Worm (Caenorhabditis elegans): ENCODE data around the gene F54D10.5.
A peak's percentile ranks its signal among the peaks of the same experiment; 100 is the strongest.

F54D10.5 gene

ce11 chrII:3815445-3816208 is 7.7 kb upstream of the F54D10.5 start (continued):
- TF ChIP-seq nhr-41 (GFP tag; IDR thresholded peaks at IDR 0.05) (no peak), zip-11 (GFP tag; IDR thresholded peaks at IDR 0.05) (no peak), pqm-1 (tag; optimal IDR thresholded peaks at IDR 0.05) (peak; percentile 85), lin-29 (GFP tag; IDR thresholded peaks at IDR 0.05) (no peak), D1046.2 (GFP tag; IDR thresholded peaks at IDR 0.05) (no peak)

ce11 chrII:3811816-3812332 is 3.9 kb upstream of the F54D10.5 start, which contains the start of gene lido-15:
lido-15 (plus strand) TSS chrII:3812282.
- TF ChIP-seq Y48G9A.11 (GFP tag; IDR thresholded peaks at IDR 0.05) (no peak), lin-38 (GFP tag; IDR thresholded peaks at IDR 0.05) (peak; percentile 42), zag-1 (tag; optimal IDR thresholded peaks at IDR 0.05) (no peak), duxl-1 (tag; optimal IDR thresholded peaks at IDR 0.05; ENCODE audit: poor library complexity) (no peak), lir-3 (tag; optimal IDR thresholded peaks at IDR 0.05) (no peak), unc-62 (GFP tag; optimal IDR thresholded peaks at IDR 0.05 in 1 of 2) (peak in 1 of 2 experiments; percentile 64), unc-62 (tag; optimal IDR thresholded peaks at IDR 0.05) (no peak), dmd-9 (GFP tag; IDR thresholded peaks at IDR 0.05) (no peak), fkh-10 (GFP tag; optimal IDR thresholded peaks at IDR 0.05) (no peak), hlh-30 (tag; optimal IDR thresholded peaks at IDR 0.05; ENCODE audit: insufficient read depth) (peak; percentile 51)

- TF ChIP-seq mxl-3 (GFP tag; optimal IDR thresholded peaks at IDR 0.05) (no peak), set-16 (GFP tag; IDR thresholded peaks at IDR 0.05) (no peak), daf-16 (GFP tag; optimal IDR thresholded peaks at IDR 0.05) (peak in 1 of 2 experiments; percentile 64), daf-16 (tag; optimal IDR thresholded peaks at IDR 0.05) (peak; percentile 77), aha-1 (tag) (no peak), tag-97 (GFP tag; IDR thresholded peaks at IDR 0.05) (no peak), spr-1 (tag; optimal IDR thresholded peaks at IDR 0.05) (peak; percentile 27), lir-3 (tag; optimal IDR thresholded peaks at IDR 0.05) (no peak), daf-12 (tag; optimal IDR thresholded peaks at IDR 0.05) (no peak), Y48G9A.11 (GFP tag; IDR thresholded peaks at IDR 0.05) (no peak), spr-3 (GFP tag; optimal IDR thresholded peaks at IDR 0.05) (no peak), ztf-7 (tag; optimal IDR thresholded peaks at IDR 0.05) (no peak), ceh-62 (tag; optimal IDR thresholded peaks at IDR 0.05) (no peak), nhr-28 (tag; optimal IDR thresholded peaks at IDR 0.05) (peak; percentile 76), zfp-2 (tag; optimal IDR thresholded peaks at IDR 0.05) (no peak), dve-1 (tag; optimal IDR thresholded peaks at IDR 0.05; ENCODE audit: insufficient read depth) (peak; percentile 87), Y75B8A.6 (GFP tag; IDR thresholded peaks at IDR 0.05) (no peak), T26A8.4 (GFP tag; IDR thresholded peaks at IDR 0.05) (no peak), madf-5 (GFP tag; IDR thresholded peaks at IDR 0.05) (no peak), unc-39 (tag; optimal IDR thresholded peaks at IDR 0.05) (no peak), nhr-77 (tag; optimal IDR thresholded peaks at IDR 0.05) (no peak), zag-1 (tag; optimal IDR thresholded peaks at IDR 0.05) (no peak), ZK337.2 (GFP tag; IDR thresholded peaks at IDR 0.05) (no peak), D1046.2 (GFP tag; IDR thresholded peaks at IDR 0.05) (no peak), mes-2 (tag; optimal IDR thresholded peaks at IDR 0.05; ENCODE audit: poor library complexity, severe bottlenecking) (peak; percentile 47), ceh-28 (tag; optimal IDR thresholded peaks at IDR 0.05) (no peak), egl-27 (tag; optimal IDR thresholded peaks at IDR 0.05) (no peak), ceh-32 (tag; optimal IDR thresholded peaks at IDR 0.05; ENCODE audit: poor library complexity) (no peak), ceh-44 (GFP tag; IDR thresholded peaks at IDR 0.05) (no peak), dmd-9 (GFP tag; IDR thresholded peaks at IDR 0.05) (no peak), F44E2.7 (GFP tag; IDR thresholded peaks at IDR 0.05) (no peak), aly-2 (tag; optimal IDR thresholded peaks at IDR 0.05) (no peak), hmg-1.1 (GFP tag; IDR thresholded peaks at IDR 0.05) (peak; percentile 32; the same call in 1 of the 2 replicates), ceh-82 (tag; optimal IDR thresholded peaks at IDR 0.05) (no peak), T20F7.1 (GFP tag; optimal IDR thresholded peaks at IDR 0.05) (no peak), jun-1 (tag; optimal IDR thresholded peaks at IDR 0.05) (no peak), tra-1 (GFP tag; IDR thresholded peaks at IDR 0.05) (no peak)
Observed at ce11 chrII:3810550-3810949, 2.6 kb upstream of the F54D10.5 start.
